Fruit fly (Drosophila melanogaster): ENCODE data around the gene CG14316.

Gene CG14316

dm6 chr3R:18164052-18164722 is 12.3 kb downstream of the CG14316 start, which contains the start of the genes CG7218 and Cbp20 (continued):
- TF ChIP-seq Hr51 (GFP tag; optimal IDR thresholded peaks at IDR 0.05) (peak; percentile 26 to 58), CG12391 (tag; optimal IDR thresholded peaks at IDR 0.05) (peak; percentile 85), CG30020 (tag; optimal IDR thresholded peaks at IDR 0.05) (peak; percentile 67), cad (GFP tag; optimal IDR thresholded peaks at IDR 0.05) (no peak), CG18764 (GFP tag; optimal IDR thresholded peaks at IDR 0.05) (peak; percentile 47), CG34224 (GFP tag; IDR thresholded peaks at IDR 0.05; ENCODE audit: partially characterized antibody) (peak; percentile 76), CG2116 (GFP tag; optimal IDR thresholded peaks at IDR 0.05) (peak; percentile 83), CG6254 (GFP tag; optimal IDR thresholded peaks at IDR 0.05) (peak; percentile 37), CG14014 (GFP tag; IDR thresholded peaks at IDR 0.05) (peak; percentile 83), Xrp1 (GFP tag; IDR thresholded peaks at IDR 0.05) (peak; percentile 76), HHEX (GFP tag; optimal IDR thresholded peaks at IDR 0.05) (peak; percentile 12), CG10543 (GFP tag; optimal IDR thresholded peaks at IDR 0.05) (peak; percentile 52), TFAM (GFP tag; optimal IDR thresholded peaks at IDR 0.05) (no peak), mam (GFP tag; optimal IDR thresholded peaks at IDR 0.05) (peak; percentile 89), CG2875 (GFP tag; optimal IDR thresholded peaks at IDR 0.05) (no peak), CG3065 (GFP tag; optimal IDR thresholded peaks at IDR 0.05) (peak; percentile 46), CG14860 (GFP tag; IDR thresholded peaks at IDR 0.05; ENCODE audit: partially characterized antibody) (peak; percentile 68; the same call in 1 of the 3 replicates), CG6683 (GFP tag; optimal IDR thresholded peaks at IDR 0.05) (no peak), tin (GFP tag; optimal IDR thresholded peaks at IDR 0.05) (peak; percentile 77), fd96Cb (tag; optimal IDR thresholded peaks at IDR 0.05) (peak; percentile 19), Deaf1 (tag; optimal IDR thresholded peaks at IDR 0.05) (peak; percentile 47), CG9876 (GFP tag; optimal IDR thresholded peaks at IDR 0.05) (no peak), nerfin-1 (tag; optimal IDR thresholded peaks at IDR 0.05) (peak; percentile 50), lmd (GFP tag; IDR thresholded peaks at IDR 0.05) (peak; percentile 76), slbo (GFP tag; IDR thresholded peaks at IDR 0.05) (peak; percentile 94), CG13894 (tag; optimal IDR thresholded peaks at IDR 0.05) (peak; percentile 69), Hr39 (optimal IDR thresholded peaks at IDR 0.05) (no peak), prd (optimal IDR thresholded peaks at IDR 0.05) (no peak), prd (GFP tag; IDR thresholded peaks at IDR 0.05) (peak; percentile 75), Atf3 (GFP tag; optimal IDR thresholded peaks at IDR 0.05) (peak; percentile 51), CG3995 (GFP tag; optimal IDR thresholded peaks at IDR 0.05) (peak; percentile 97), Dbx (GFP tag; IDR thresholded peaks at IDR 0.05) (peak; percentile 91), CG2199 (GFP tag; IDR thresholded peaks at IDR 0.05) (no peak), CG43689 (GFP tag; IDR thresholded peaks at IDR 0.05) (no peak), ap (GFP tag; IDR thresholded peaks at IDR 0.05) (no peak), ken (GFP tag; IDR thresholded peaks at IDR 0.05) (peak; percentile 84), cwo (GFP tag; optimal IDR thresholded peaks at IDR 0.05) (peak; percentile 49), CG5245 (GFP tag; optimal IDR thresholded peaks at IDR 0.05) (peak; percentile 55), CG8478 (optimal IDR thresholded peaks at IDR 0.05) (no peak), Poxn (GFP tag; IDR thresholded peaks at IDR 0.05) (peak; percentile 13; the same call in 1 of the 2 replicates), CG18476 (GFP tag; optimal IDR thresholded peaks at IDR 0.05) (peak; percentile 61), Sin3A (optimal IDR thresholded peaks at IDR 0.05) (peak; percentile 38), CG8089 (GFP tag; optimal IDR thresholded peaks at IDR 0.05) (peak; percentile 10), zen (tag; optimal IDR thresholded peaks at IDR 0.05) (peak; percentile 16), Sox102F (GFP tag; optimal IDR thresholded peaks at IDR 0.05) (peak; percentile 56), CG7372 (GFP tag; IDR thresholded peaks at IDR 0.05) (peak; percentile 45; the same call in 1 of the 2 replicates), nau (GFP tag; optimal IDR thresholded peaks at IDR 0.05) (peak; percentile 36), Rx (GFP tag; IDR thresholded peaks at IDR 0.05) (peak; percentile 61), CG32767 (GFP tag; IDR thresholded peaks at IDR 0.05) (no peak; the same call in 1 of the 2 replicates), kah (GFP tag; optimal IDR thresholded peaks at IDR 0.05) (no peak), CG10267 (tag; optimal IDR thresholded peaks at IDR 0.05) (peak; percentile 79)

Data from whole organism, embryonic.